Worm (Caenorhabditis elegans) whole organism, L4/young adult: ENCODE measurements around the gene Y68A4A.13.
"Not testable (repeated sequence)": the region's sequence is repeated elsewhere in the genome, so short reads cannot be mapped to it uniquely, and the experiment has no call there.

ENCODE experiments used
- W03F9.2 ChIP-seq: fragments of 150-350 bp; optimal IDR thresholded peaks from 2 replicates; lab custom pipeline; 2014; ENCODE audit warnings: missing biosample characterization, missing genetic modification characterization
- dao-5 ChIP-seq: sonication (generic microtip); optimal IDR thresholded peaks from 2 replicates; lab custom pipeline; 2016; ENCODE audit warnings: missing genotype, missing genetic modification characterization, moderate library complexity, missing compliant biosample characterization
- him-1 ChIP-seq: sonication (generic microtip); optimal IDR thresholded peaks from 2 replicates; lab custom pipeline; 2016; ENCODE audit warnings: missing genotype, missing genetic modification reagents, missing genetic modification characterization, missing compliant biosample characterization

Y68A4A.13 gene

ce11 chrV:17208045-17208444, at the start of gene Y68A4A.13:
Y68A4A.13 (minus strand) TSS chrV:17208145.
- TF ChIP-seq dao-5 (tag; lab: Kevin White, UChicago) (no peak), W03F9.2 (tag; lab: Kevin White, UChicago) (no peak), him-1 (tag; lab: Kevin White, UChicago) (no peak)

- TF ChIP-seq dao-5 (tag; lab: Kevin White, UChicago) (no peak), him-1 (tag; lab: Kevin White, UChicago) (no peak), W03F9.2 (tag; lab: Kevin White, UChicago) (no peak)
Observed at ce11 chrV:17257637-17258036, 49.7 kb upstream of the Y68A4A.13 start.

- TF ChIP-seq him-1 (tag; lab: Kevin White, UChicago) (no peak), W03F9.2 (tag; lab: Kevin White, UChicago) (no peak), dao-5 (tag; lab: Kevin White, UChicago) (no peak)
Observed at ce11 chrV:17255454-17255853, 47.5 kb upstream of the Y68A4A.13 start, which contains the start of gene srh-115. srh-115 (plus strand) TSS chrV:17255754.

- TF ChIP-seq W03F9.2, dao-5, him-1 (tag; lab: Kevin White, UChicago): not testable (repeated sequence)
Observed at ce11 chrV:17255028-17255427, 47.1 kb upstream of the Y68A4A.13 start, which contains the start of gene srh-116. srh-116 (minus strand) TSS chrV:17255128.

ce11 chrV:17251364-17251961, 43.5 kb upstream of the Y68A4A.13 start, which contains the start of gene Y61B8A.6:
Y61B8A.6 (plus strand) TSS chrV:17251911.
- TF ChIP-seq him-1 (tag; lab: Kevin White, UChicago): no peak
- no peak for TF ChIP-seq dao-5 (tag; lab: Kevin White, UChicago)
- TF ChIP-seq W03F9.2 (tag; lab: Kevin White, UChicago): no peak

ce11 chrV:17248915-17249314, 41.0 kb upstream of the Y68A4A.13 start, which contains the start of gene clec-243:
clec-243 (minus strand) TSS chrV:17249015.
- TF ChIP-seq him-1 (tag; lab: Kevin White, UChicago) (no peak), dao-5 (tag; lab: Kevin White, UChicago) (no peak), W03F9.2 (tag; lab: Kevin White, UChicago) (no peak)

ce11 chrV:17245406-17245805, 37.5 kb upstream of the Y68A4A.13 start, which contains the start of gene clec-242:
clec-242 (minus strand) TSS chrV:17245506.
- TF ChIP-seq W03F9.2 (tag; lab: Kevin White, UChicago) (no peak), him-1 (tag; lab: Kevin White, UChicago) (no peak), dao-5 (tag; lab: Kevin White, UChicago) (no peak)

- TF ChIP-seq W03F9.2 (tag; lab: Kevin White, UChicago) (no peak), him-1 (tag; lab: Kevin White, UChicago) (no peak), dao-5 (tag; lab: Kevin White, UChicago) (no peak)
Observed at ce11 chrV:17243016-17243415, 35.1 kb upstream of the Y68A4A.13 start.

ce11 chrV:17242552-17242951, 34.6 kb upstream of the Y68A4A.13 start, which contains the start of gene Y68A4B.3:
Y68A4B.3 (minus strand) TSS chrV:17242652.
- TF ChIP-seq W03F9.2 (tag; lab: Kevin White, UChicago) (no peak), dao-5 (tag; lab: Kevin White, UChicago) (no peak), him-1 (tag; lab: Kevin White, UChicago) (no peak)

ce11 chrV:17241278-17241661, 33.3 kb upstream of the Y68A4A.13 start:
- no peak for TF ChIP-seq him-1 (tag; lab: Kevin White, UChicago)
- TF ChIP-seq W03F9.2 (tag; lab: Kevin White, UChicago): no peak
- no peak for TF ChIP-seq dao-5 (tag; lab: Kevin White, UChicago)

- TF ChIP-seq W03F9.2 (tag; lab: Kevin White, UChicago) (no peak), him-1 (tag; lab: Kevin White, UChicago) (no peak), dao-5 (tag; lab: Kevin White, UChicago) (no peak)
Observed at ce11 chrV:17240579-17241277, 32.8 kb upstream of the Y68A4A.13 start.

- no peak for TF ChIP-seq dao-5 (tag; lab: Kevin White, UChicago)
- TF ChIP-seq him-1 (tag; lab: Kevin White, UChicago): no peak
- no peak for TF ChIP-seq W03F9.2 (tag; lab: Kevin White, UChicago)
Observed at ce11 chrV:17238799-17239198, 30.9 kb upstream of the Y68A4A.13 start, which contains the start of gene T19C9.8. T19C9.8 (plus strand) TSS chrV:17239097.

ce11 chrV:17236345-17236744, 28.4 kb upstream of the Y68A4A.13 start, which contains the start of gene T19C9.10:
T19C9.10 (plus strand) TSS chrV:17236592.
- TF ChIP-seq W03F9.2 (tag; lab: Kevin White, UChicago) (no peak), him-1 (tag; lab: Kevin White, UChicago) (no peak), dao-5 (tag; lab: Kevin White, UChicago) (no peak)
